Worm (Caenorhabditis elegans) whole organism, L2 larva: ENCODE measurements around the gene flp-1.

Experiments used
- egl-27 ChIP-seq: sonication (generic microtip); optimal IDR thresholded peaks from 3 replicates; lab custom pipeline; 2017; ENCODE audit warnings: missing biosample characterization, missing genetic modification reagents, missing genetic modification characterization
- nhr-11 ChIP-seq: fragments of 150-350 bp; optimal IDR thresholded peaks from 2 replicates; lab custom pipeline; 2014; ENCODE audit warnings: missing biosample characterization, missing genetic modification characterization
- nhr-237 ChIP-seq: fragments of 150-350 bp; optimal IDR thresholded peaks from 2 replicates; lab custom pipeline; 2014; ENCODE audit warnings: missing biosample characterization, missing genetic modification characterization
- skn-1 ChIP-seq: sonication (generic microtip); optimal IDR thresholded peaks from 2 replicates; lab custom pipeline; 2017; ENCODE audit warnings: missing biosample characterization, missing genetic modification characterization
- unc-39 ChIP-seq: fragments of 150-350 bp; optimal IDR thresholded peaks from 2 replicates; lab custom pipeline; 2014; ENCODE audit warnings: missing biosample characterization, missing genetic modification characterization
- unc-62 ChIP-seq: fragments of 150-350 bp; optimal IDR thresholded peaks from 2 replicates; lab custom pipeline; 2014; ENCODE audit warnings: missing biosample characterization, missing genetic modification reagents, missing genetic modification characterization
- ztf-11 ChIP-seq: sonication (generic microtip); optimal IDR thresholded peaks from 2 replicates; lab custom pipeline; 2017; ENCODE audit warnings: missing biosample characterization, missing genetic modification characterization

DNA sequence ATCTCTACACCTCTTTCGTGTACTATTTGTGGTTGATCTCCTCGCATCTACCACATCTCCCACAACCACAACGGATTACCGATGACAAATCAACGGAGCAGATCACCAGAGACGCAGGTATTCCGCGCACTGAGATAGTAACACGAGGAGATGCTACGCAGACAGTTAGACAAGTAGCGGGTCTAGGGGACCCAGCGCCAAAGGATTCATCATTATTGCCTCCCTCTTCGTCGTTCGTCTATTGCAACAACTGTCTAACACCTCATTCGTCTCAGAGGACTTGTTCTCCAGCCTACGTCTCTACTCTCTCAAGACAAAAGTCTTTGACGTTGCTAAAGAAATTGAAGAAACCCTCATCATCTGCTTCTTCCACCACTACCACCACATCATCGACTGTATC, 23.0 kb upstream of the flp-1 start:
- TF ChIP-seq nhr-11 (tag; lab: Kevin White, UChicago) (no peak), skn-1 (tag; lab: Kevin White, UChicago) (no peak), ztf-11 (tag; lab: Kevin White, UChicago) (no peak), unc-39 (tag; lab: Kevin White, UChicago) (no peak), egl-27 (no peak), nhr-237 (no peak), unc-62 (GFP tag; lab: Kevin White, UChicago) (no peak)
